Worm (Caenorhabditis elegans) whole organism, dauer: ENCODE data around the gene F28H6.6.

Experiments used
- unc-62 ChIP-seq: sonication (generic microtip); optimal IDR thresholded peaks from 2 replicates; lab custom pipeline; 2017; ENCODE audit warnings: missing biosample characterization, missing genetic modification reagents, missing genetic modification characterization

F28H6.6 gene

ce11 chrX:14067641-14068040 is 58.0 kb downstream of the F28H6.6 start, which contains the start of gene lgc-21:
lgc-21 (minus strand) TSS chrX:14067984.
- no peak for TF ChIP-seq unc-62
